Fruit fly (Drosophila melanogaster) whole organism, embryonic: ENCODE results near the gene CG6972.

ENCODE experiments used
- Aef1 ChIP-seq: fragments of 200-800 bp; sonication (Bioruptor generic); IDR thresholded peaks from 3 replicates; pipeline ENCODE4 v1.3.6; 2022; ENCODE audit warnings: missing biosample characterization, missing genetic modification characterization
- Asciz ChIP-seq: fragments of 200-800 bp; sonication (Bioruptor generic); optimal IDR thresholded peaks from 2 replicates; lab custom pipeline; 2017; ENCODE audit warnings: missing biosample characterization, mild to moderate bottlenecking, missing genetic modification characterization, missing genetic modification reagents
- Awh ChIP-seq: fragments of 200-800 bp; sonication (Bioruptor generic); IDR thresholded peaks from 2 replicates; pipeline ENCODE4, ENCODE4 v1.3.6; 2022; ENCODE audit warnings: missing biosample characterization, missing genetic modification characterization
- BEAF-32 ChIP-seq: fragments of 200-800 bp; sonication (Bioruptor generic); optimal IDR thresholded peaks from 3 replicates; lab custom pipeline; 2017; ENCODE audit warnings: missing biosample characterization, missing genetic modification characterization, mild to moderate bottlenecking, moderate library complexity, missing genetic modification reagents
- CG10267 ChIP-seq: fragments of 200-800 bp; sonication (Bioruptor generic); optimal IDR thresholded peaks from 2 replicates; lab custom pipeline; 2018; ENCODE audit warnings: missing biosample characterization, mild to moderate bottlenecking, missing genetic modification characterization, moderate library complexity
- CG11093 ChIP-seq: fragments of 200-800 bp; sonication (Bioruptor generic); IDR thresholded peaks from 3 replicates; pipeline ENCODE4 v1.3.6; 2022; ENCODE audit warnings: missing biosample characterization, missing genetic modification characterization
- CG12299 ChIP-seq: fragments of 200-800 bp; sonication (Bioruptor generic); optimal IDR thresholded peaks from 2 replicates; lab custom pipeline; 2018; ENCODE audit warnings: missing biosample characterization, mild to moderate bottlenecking, missing genetic modification characterization
- CG1603 ChIP-seq: fragments of 200-800 bp; sonication (Bioruptor generic); optimal IDR thresholded peaks from 2 replicates; lab custom pipeline; 2019; ENCODE audit warnings: missing biosample characterization, mild to moderate bottlenecking, missing genetic modification characterization, moderate library complexity
- CG17186 ChIP-seq: fragments of 200-800 bp; sonication (Bioruptor generic); optimal IDR thresholded peaks from 3 replicates; lab custom pipeline; 2017; ENCODE audit warnings: missing biosample characterization, missing genetic modification reagents, missing genetic modification characterization
- CG17361 ChIP-seq: fragments of 200-800 bp; sonication (Bioruptor generic); IDR thresholded peaks from 3 replicates; pipeline ENCODE4 v1.3.6; 2022; ENCODE audit warnings: missing biosample characterization, missing genetic modification characterization
- CG2120 ChIP-seq: fragments of 200-800 bp; sonication (Bioruptor generic); optimal IDR thresholded peaks from 3 replicates; lab custom pipeline; 2016; ENCODE audit warnings: missing biosample characterization, missing genetic modification characterization
- CG2129 ChIP-seq: fragments of 200-800 bp; sonication (Bioruptor generic); IDR thresholded peaks from 2 replicates; pipeline ENCODE4 v1.3.6; 2022; ENCODE audit warnings: missing biosample characterization, missing genetic modification characterization; ENCODE audit not compliant: partially characterized antibody
- CG31224 ChIP-seq: fragments of 200-800 bp; sonication (Bioruptor generic); IDR thresholded peaks from 2 replicates; pipeline ENCODE4 v1.3.6; 2022; ENCODE audit warnings: missing biosample characterization, missing genetic modification characterization
- CG3847 ChIP-seq: fragments of 200-800 bp; sonication (Bioruptor generic); IDR thresholded peaks from 2 replicates; pipeline ENCODE4 v1.3.6; 2022; ENCODE audit warnings: missing biosample characterization, missing genetic modification characterization
- CG4328 ChIP-seq: fragments of 200-800 bp; sonication (Bioruptor generic); optimal IDR thresholded peaks from 3 replicates; lab custom pipeline; 2017; ENCODE audit warnings: missing biosample characterization, missing genetic modification reagents, missing genetic modification characterization
- CG4617 ChIP-seq: fragments of 200-800 bp; sonication (Bioruptor generic); optimal IDR thresholded peaks from 3 replicates; lab custom pipeline; 2016; ENCODE audit warnings: missing biosample characterization, missing genetic modification characterization, borderline replicate concordance
- CG6272 ChIP-seq: fragments of 200-800 bp; sonication (Bioruptor generic); IDR thresholded peaks from 2 replicates; pipeline ENCODE4 v1.3.6; 2022; ENCODE audit warnings: missing biosample characterization, missing genetic modification characterization
- CG6654 ChIP-seq: fragments of 200-800 bp; sonication (Bioruptor generic); optimal IDR thresholded peaks from 2 replicates; lab custom pipeline; 2017; ENCODE audit warnings: missing biosample characterization, mild to moderate bottlenecking, missing genetic modification characterization
- CG6813 ChIP-seq: fragments of 200-800 bp; sonication (Bioruptor generic); optimal IDR thresholded peaks from 2 replicates; lab custom pipeline; 2017; ENCODE audit warnings: missing biosample characterization, missing genetic modification characterization, mild to moderate bottlenecking, moderate library complexity, missing genetic modification reagents
- CG7928 ChIP-seq: fragments of 200-800 bp; sonication (Bioruptor generic); optimal IDR thresholded peaks from 2 replicates; lab custom pipeline; 2017; ENCODE audit warnings: missing biosample characterization, mild to moderate bottlenecking, missing genetic modification characterization
- CG8924 ChIP-seq: fragments of 200-800 bp; optimal IDR thresholded peaks from 3 replicates; lab custom pipeline; 2019; ENCODE audit warnings: missing biosample characterization, mild to moderate bottlenecking, missing genetic modification characterization, moderate library complexity
- E2f2 ChIP-seq: fragments of 200-800 bp; sonication (Bioruptor generic); IDR thresholded peaks from 2 replicates; pipeline ENCODE4 v1.3.6; 2022; ENCODE audit warnings: missing biosample characterization, missing genetic modification characterization
- Hey ChIP-seq: fragments of 200-800 bp; sonication (Bioruptor generic); optimal IDR thresholded peaks from 3 replicates; lab custom pipeline; 2018; ENCODE audit warnings: missing biosample characterization, mild to moderate bottlenecking, missing genetic modification characterization
- HmgZ ChIP-seq: fragments of 200-800 bp; sonication (Bioruptor generic); optimal IDR thresholded peaks from 2 replicates; lab custom pipeline; 2018; ENCODE audit warnings: missing biosample characterization, mild to moderate bottlenecking, missing genetic modification characterization
- Hr51 ChIP-seq, 2 experiments: fragments of 200-800 bp; sonication (Bioruptor generic); optimal IDR thresholded peaks; 2 replicates in 1 of 2; 3 replicates in 1 of 2; lab custom pipeline; 2016 to 2018; ENCODE audit warnings: missing biosample characterization in 2 of 2, missing genetic modification characterization in 2 of 2, mild to moderate bottlenecking in 1 of 2, moderate library complexity in 1 of 2
- Nf-YB ChIP-seq: fragments of 200-800 bp; sonication (Bioruptor generic); optimal IDR thresholded peaks from 3 replicates; lab custom pipeline; 2019; ENCODE audit warnings: missing biosample characterization, mild to moderate bottlenecking, missing genetic modification characterization, moderate library complexity
- Scr ChIP-seq: fragments of 200-800 bp; sonication (Bioruptor generic); IDR thresholded peaks from 2 replicates; pipeline ENCODE4 v1.3.6; 2022; ENCODE audit warnings: missing biosample characterization, missing genetic modification characterization; ENCODE audit not compliant: partially characterized antibody
- YL-1 ChIP-seq: fragments of 200-800 bp; sonication (Bioruptor generic); optimal IDR thresholded peaks from 3 replicates; lab custom pipeline; 2017; ENCODE audit warnings: missing biosample characterization, mild to moderate bottlenecking, missing genetic modification characterization
- cg ChIP-seq: fragments of 200-800 bp; sonication (Bioruptor generic); optimal IDR thresholded peaks from 3 replicates; lab custom pipeline; 2019; ENCODE audit warnings: missing biosample characterization, mild to moderate bottlenecking, missing genetic modification characterization, moderate library complexity
- chinmo ChIP-seq: fragments of 200-800 bp; sonication (Bioruptor generic); IDR thresholded peaks from 4 replicates; pipeline ENCODE4 v1.3.6; 2022; ENCODE audit warnings: missing biosample characterization, missing genetic modification characterization; ENCODE audit not compliant: partially characterized antibody
- corto ChIP-seq: fragments of 200-800 bp; sonication (Bioruptor generic); optimal IDR thresholded peaks from 2 replicates; lab custom pipeline; 2016; ENCODE audit warnings: missing biosample characterization, mild to moderate bottlenecking, missing genetic modification characterization, moderate library complexity
- disco-r ChIP-seq: fragments of 200-800 bp; sonication (Bioruptor generic); optimal IDR thresholded peaks from 2 replicates; lab custom pipeline; 2016; ENCODE audit warnings: missing biosample characterization, missing genetic modification characterization
- dysf ChIP-seq: fragments of 200-800 bp; sonication (Bioruptor generic); IDR thresholded peaks from 3 replicates; pipeline ENCODE4 v1.3.6; 2022; ENCODE audit warnings: missing biosample characterization, missing genetic modification characterization
- insv ChIP-seq, 2 experiments: fragments of 200-800 bp; sonication (Bioruptor generic); optimal IDR thresholded peaks; 3 replicates each; lab custom pipeline; 2016 to 2018; ENCODE audit warnings: missing biosample characterization in 2 of 2, missing genetic modification characterization in 2 of 2
- kni ChIP-seq: fragments of 200-800 bp; sonication (Bioruptor generic); optimal IDR thresholded peaks from 3 replicates; lab custom pipeline; 2017; ENCODE audit warnings: mild to moderate bottlenecking, missing biosample characterization, missing genetic modification reagents, missing genetic modification characterization
- knrl ChIP-seq: fragments of 200-800 bp; sonication (Bioruptor generic); IDR thresholded peaks from 3 replicates; pipeline ENCODE4 v1.3.6; 2022; ENCODE audit warnings: missing biosample characterization, missing genetic modification characterization; ENCODE audit not compliant: partially characterized antibody
- lola ChIP-seq, 3 experiments: fragments of >200 bp in 2 of 3; fragments of 200-800 bp in 1 of 3; sonication (Bioruptor generic) in 1 of 3; optimal IDR thresholded peaks; 2 replicates each; lab custom pipeline; 2017 to 2019; ENCODE audit warnings: missing biosample characterization in 3 of 3, missing genetic modification characterization in 3 of 3, mild to moderate bottlenecking in 1 of 3, moderate library complexity in 1 of 3
- mld ChIP-seq: fragments of 200-800 bp; sonication (Bioruptor generic); IDR thresholded peaks from 3 replicates; pipeline ENCODE4 v1.3.6; 2022; ENCODE audit warnings: missing biosample characterization, missing genetic modification characterization; ENCODE audit not compliant: partially characterized antibody
- nmo ChIP-seq: fragments of 200-800 bp; sonication (Bioruptor generic); optimal IDR thresholded peaks from 2 replicates; lab custom pipeline; 2018; ENCODE audit warnings: missing biosample characterization, mild to moderate bottlenecking, missing genetic modification characterization, moderate library complexity
- p53 ChIP-seq: fragments of 200-800 bp; sonication (Bioruptor generic); optimal IDR thresholded peaks from 2 replicates; lab custom pipeline; 2016; ENCODE audit warnings: missing biosample characterization, missing genetic modification characterization
- ro ChIP-seq: fragments of 200-800 bp; sonication (Bioruptor generic); IDR thresholded peaks from 2 replicates; pipeline ENCODE4 v1.3.6; 2022; ENCODE audit warnings: missing biosample characterization, missing genetic modification characterization
- sens-2 ChIP-seq: fragments of 200-800 bp; sonication (Bioruptor generic); IDR thresholded peaks from 2 replicates; pipeline ENCODE4 v1.3.6; 2022; ENCODE audit warnings: missing biosample characterization, missing genetic modification characterization
- sisA ChIP-seq: fragments of 200-800 bp; sonication (Bioruptor generic); IDR thresholded peaks from 2 replicates; pipeline ENCODE4 v1.3.6; 2022; ENCODE audit warnings: missing biosample characterization, missing genetic modification characterization
- stc ChIP-seq: fragments of 200-800 bp; sonication (Bioruptor generic); IDR thresholded peaks from 2 replicates; pipeline ENCODE4 v1.3.6; 2022; ENCODE audit warnings: missing biosample characterization, missing genetic modification characterization
- tap ChIP-seq: fragments of 200-800 bp; optimal IDR thresholded peaks from 3 replicates; lab custom pipeline; 2019; ENCODE audit warnings: missing biosample characterization, mild to moderate bottlenecking, missing genetic modification characterization, moderate library complexity
- trem ChIP-seq: fragments of 200-800 bp; optimal IDR thresholded peaks from 3 replicates; lab custom pipeline; 2019; ENCODE audit warnings: missing biosample characterization, mild to moderate bottlenecking, missing genetic modification characterization, moderate library complexity
- unpg ChIP-seq: fragments of 200-800 bp; sonication (Bioruptor generic); optimal IDR thresholded peaks from 3 replicates; lab custom pipeline; 2018; ENCODE audit warnings: missing biosample characterization, mild to moderate bottlenecking, missing genetic modification characterization, moderate library complexity
- vvl ChIP-seq: fragments of 200-800 bp; sonication (Bioruptor generic); IDR thresholded peaks from 2 replicates; pipeline ENCODE4 v1.3.6; 2022; ENCODE audit warnings: missing biosample characterization, missing genetic modification characterization
- wek ChIP-seq: fragments of 200-800 bp; sonication (Bioruptor generic); optimal IDR thresholded peaks from 3 replicates; lab custom pipeline; 2018; ENCODE audit warnings: missing biosample characterization, mild to moderate bottlenecking, missing genetic modification characterization, moderate library complexity
- zfh1 ChIP-seq: fragments of 200-800 bp; sonication (Bioruptor generic); IDR thresholded peaks from 3 replicates; pipeline ENCODE4 v1.3.6; 2022; ENCODE audit warnings: missing biosample characterization, missing genetic modification characterization

CG6972 gene

DNA sequence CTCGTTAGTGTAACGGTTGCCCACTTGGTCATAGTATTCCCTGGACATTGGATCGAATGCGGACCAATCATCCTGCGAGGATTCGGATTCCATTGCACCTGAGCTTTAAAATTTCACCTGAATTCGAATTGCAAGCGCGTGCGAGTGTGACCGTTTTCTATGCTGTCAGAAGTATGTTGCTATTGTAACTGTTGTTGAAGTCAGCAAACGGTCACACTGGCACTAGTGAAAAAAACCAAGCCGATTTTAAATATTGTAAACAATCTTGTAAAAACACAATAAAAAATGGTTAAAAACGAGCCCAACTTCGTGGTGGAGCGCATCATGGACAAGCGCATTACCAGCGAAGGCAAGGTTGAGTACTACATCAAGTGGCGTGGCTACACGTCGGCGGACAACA is 43.6 kb downstream of the CG6972 start, which contains the start of the genes vret and HP1c (continued):
- no peak for TF ChIP-seq mld (GFP tag; lab: Robert Waterston, UW)
- peak; percentile 38; the same call in 1 of the 2 replicates for TF ChIP-seq Scr (GFP tag; lab: Robert Waterston, UW)
- TF ChIP-seq CG2129 (GFP tag; lab: Robert Waterston, UW), result no peak
- TF ChIP-seq CG7928, result no peak
- no peak for TF ChIP-seq stc
- TF ChIP-seq Hr51 (GFP tag; optimal IDR thresholded peaks at IDR 0.05; lab: Kevin White, UChicago), result no peak
- no peak for TF ChIP-seq CG11093 (GFP tag; lab: Robert Waterston, UW)
- TF ChIP-seq vvl, result no peak
- no peak for TF ChIP-seq p53 (GFP tag; lab: Kevin White, UChicago)
- TF ChIP-seq CG6272 (GFP tag; lab: Robert Waterston, UW), result no peak
- TF ChIP-seq E2f2 (GFP tag; lab: Robert Waterston, UW), result peak; percentile 90
- TF ChIP-seq CG17186 (GFP tag; lab: Kevin White, UChicago), result peak; percentile 50
- TF ChIP-seq HmgZ, result peak; percentile 32
- TF ChIP-seq Aef1 (GFP tag; lab: Robert Waterston, UW), result peak; percentile 68
- TF ChIP-seq zfh1 (GFP tag; lab: Robert Waterston, UW), result no peak
- no peak for TF ChIP-seq cg (GFP tag; lab: Kevin White, UChicago)
- TF ChIP-seq Awh (GFP tag; lab: Robert Waterston, UW), result no peak
- no peak for TF ChIP-seq CG6654
- no peak for TF ChIP-seq Asciz (GFP tag; lab: Kevin White, UChicago)
- no peak for TF ChIP-seq wek
- TF ChIP-seq CG4617 (GFP tag; lab: Kevin White, UChicago), result peak; percentile 69
- TF ChIP-seq CG3847 (GFP tag; lab: Robert Waterston, UW), result peak; percentile 59
- TF ChIP-seq ro, result no peak
- TF ChIP-seq YL-1 (GFP tag; lab: Kevin White, UChicago), result peak; percentile 10
- TF ChIP-seq tap (tag; lab: Kevin White, UChicago), result no peak
- TF ChIP-seq unpg (GFP tag; lab: Kevin White, UChicago), result no peak
- peak; percentile 46 for TF ChIP-seq BEAF-32 (GFP tag; lab: Kevin White, UChicago)
- no peak for TF ChIP-seq CG17361 (GFP tag; lab: Robert Waterston, UW)
- TF ChIP-seq CG1603, result peak; percentile 97
- no peak for TF ChIP-seq chinmo
- TF ChIP-seq CG2120, result no peak
- TF ChIP-seq sens-2 (GFP tag; lab: Robert Waterston, UW), result no peak
- no peak for TF ChIP-seq insv (GFP tag; optimal IDR thresholded peaks at IDR 0.05; lab: Kevin White, UChicago)
- no peak for TF ChIP-seq CG8924 (tag; lab: Kevin White, UChicago)
- no peak for TF ChIP-seq CG6813 (GFP tag; lab: Kevin White, UChicago)
- TF ChIP-seq CG12299 (tag; lab: Kevin White, UChicago), result no peak
- no peak for TF ChIP-seq disco-r
- TF ChIP-seq CG4328 (GFP tag; lab: Kevin White, UChicago), result no peak
- TF ChIP-seq Nf-YB (GFP tag; lab: Kevin White, UChicago), result no peak
- TF ChIP-seq CG31224 (GFP tag; lab: Robert Waterston, UW), result no peak
- no peak for TF ChIP-seq knrl (GFP tag; lab: Robert Waterston, UW)
- TF ChIP-seq Hey (tag; lab: Kevin White, UChicago), result no peak
- TF ChIP-seq nmo (GFP tag; lab: Kevin White, UChicago), result peak; percentile 7
- TF ChIP-seq trem (tag; lab: Kevin White, UChicago), result peak; percentile 53
- no peak for TF ChIP-seq dysf (GFP tag; lab: Robert Waterston, UW)
- TF ChIP-seq corto (GFP tag; lab: Kevin White, UChicago), result no peak
- no peak for TF ChIP-seq CG10267 (tag; lab: Kevin White, UChicago)
- no peak for TF ChIP-seq kni (GFP tag; lab: Kevin White, UChicago)
- TF ChIP-seq sisA (GFP tag; lab: Robert Waterston, UW), result no peak
- TF ChIP-seq lola (GFP tag; optimal IDR thresholded peaks at IDR 0.05; lab: Kevin White, UChicago), result no peak
